Worm (Caenorhabditis elegans) whole organism, late embryonic: ENCODE data around the gene sre-19.

Experiments
- C08G9.2 ChIP-seq: sonication (generic microtip); optimal IDR thresholded peaks from 2 replicates; lab custom pipeline; 2016; ENCODE audit warnings: mild to moderate bottlenecking, missing genetic modification characterization, moderate library complexity, missing compliant biosample characterization
- F13H6.1 ChIP-seq: sonication (generic microtip); optimal IDR thresholded peaks from 2 replicates; lab custom pipeline; 2016; ENCODE audit warnings: missing genetic modification characterization, missing compliant biosample characterization
- Y22D7AL.16 ChIP-seq: sonication (generic microtip); optimal IDR thresholded peaks from 2 replicates; lab custom pipeline; 2016; ENCODE audit warnings: missing genetic modification characterization, missing compliant biosample characterization
- ahr-1 ChIP-seq: sonication (generic microtip); optimal IDR thresholded peaks from 2 replicates; lab custom pipeline; 2016; ENCODE audit warnings: missing genetic modification characterization, missing compliant biosample characterization
- ama-1 ChIP-seq: fragments of 150-350 bp; optimal IDR thresholded peaks from 2 replicates; lab custom pipeline; 2014
- ceh-14 ChIP-seq: sonication (generic microtip); optimal IDR thresholded peaks from 2 replicates; lab custom pipeline; 2016; ENCODE audit warnings: missing genotype, missing genetic modification characterization, missing compliant biosample characterization
- ceh-19 ChIP-seq: fragments of 200-800 bp; sonication (Bioruptor generic); optimal IDR thresholded peaks from 2 replicates; lab custom pipeline; 2018; ENCODE audit warnings: mild to moderate bottlenecking, missing genetic modification characterization, missing compliant biosample characterization
- ceh-2 ChIP-seq: sonication (generic microtip); optimal IDR thresholded peaks from 2 replicates; lab custom pipeline; 2016; ENCODE audit warnings: missing genotype, missing genetic modification characterization, missing compliant biosample characterization
- ceh-22 ChIP-seq: sonication (generic microtip); optimal IDR thresholded peaks from 2 replicates; lab custom pipeline; 2017; ENCODE audit warnings: missing biosample characterization, missing genetic modification characterization
- ceh-24 ChIP-seq: sonication (generic microtip); optimal IDR thresholded peaks from 2 replicates; lab custom pipeline; 2016; ENCODE audit warnings: mild to moderate bottlenecking, missing genetic modification characterization, missing compliant biosample characterization
- ceh-30 ChIP-seq: fragments of 150-350 bp; optimal IDR thresholded peaks from 2 replicates; lab custom pipeline; 2014; ENCODE audit warnings: missing biosample characterization, missing genetic modification characterization
- ceh-6 ChIP-seq: fragments of 200-800 bp; sonication (Bioruptor generic); optimal IDR thresholded peaks from 2 replicates; lab custom pipeline; 2018; ENCODE audit warnings: mild to moderate bottlenecking, missing genetic modification characterization, missing compliant biosample characterization
- ceh-9 ChIP-seq: sonication (generic microtip); optimal IDR thresholded peaks from 2 replicates; lab custom pipeline; 2016; ENCODE audit warnings: mild to moderate bottlenecking, missing genetic modification characterization, inconsistent platforms, missing compliant biosample characterization
- che-1 ChIP-seq: sonication (generic microtip); optimal IDR thresholded peaks from 2 replicates; lab custom pipeline; 2016; ENCODE audit warnings: mild to moderate bottlenecking, missing genetic modification characterization, missing compliant biosample characterization
- elt-2 ChIP-seq: sonication (generic microtip); optimal IDR thresholded peaks from 2 replicates; lab custom pipeline; 2016; ENCODE audit warnings: missing genetic modification reagents, missing genetic modification characterization, missing compliant biosample characterization
- eyg-1 ChIP-seq: sonication (generic microtip); optimal IDR thresholded peaks from 2 replicates; lab custom pipeline; 2016; ENCODE audit warnings: missing genotype, missing genetic modification characterization, missing compliant biosample characterization
- fax-1 ChIP-seq: sonication (generic microtip); optimal IDR thresholded peaks from 2 replicates; lab custom pipeline; 2016; ENCODE audit warnings: missing genotype, missing genetic modification characterization, missing compliant biosample characterization
- fkh-10 ChIP-seq: fragments of 150-350 bp; optimal IDR thresholded peaks from 2 replicates; lab custom pipeline; 2014; ENCODE audit warnings: missing biosample characterization, missing genetic modification reagents, missing genetic modification characterization
- gmeb-2 ChIP-seq: sonication (generic microtip); optimal IDR thresholded peaks from 2 replicates; lab custom pipeline; 2016; ENCODE audit warnings: missing genetic modification characterization, inconsistent platforms, missing compliant biosample characterization
- hlh-13 ChIP-seq: fragments of 200-800 bp; sonication (Bioruptor generic); optimal IDR thresholded peaks from 2 replicates; lab custom pipeline; 2018; ENCODE audit warnings: mild to moderate bottlenecking, missing genetic modification characterization, missing compliant biosample characterization
- hlh-6 ChIP-seq: sonication (generic microtip); optimal IDR thresholded peaks from 2 replicates; lab custom pipeline; 2016; ENCODE audit warnings: missing genotype, missing genetic modification characterization, missing compliant biosample characterization
- lim-6 ChIP-seq: sonication (generic microtip); optimal IDR thresholded peaks from 2 replicates; lab custom pipeline; 2016; ENCODE audit warnings: missing genetic modification characterization, missing compliant biosample characterization
- lin-11 ChIP-seq: fragments of 200-800 bp; sonication (Bioruptor generic); optimal IDR thresholded peaks from 2 replicates; lab custom pipeline; 2018; ENCODE audit warnings: mild to moderate bottlenecking, missing genetic modification characterization, missing compliant biosample characterization
- madf-2 ChIP-seq: sonication (generic microtip); optimal IDR thresholded peaks from 2 replicates; lab custom pipeline; 2017; ENCODE audit warnings: missing genetic modification characterization, missing compliant biosample characterization
- mec-3 ChIP-seq: sonication (generic microtip); optimal IDR thresholded peaks from 2 replicates; lab custom pipeline; 2016; ENCODE audit warnings: borderline replicate concordance, missing genetic modification characterization, missing compliant biosample characterization
- nfya-1 ChIP-seq: sonication (generic microtip); optimal IDR thresholded peaks from 2 replicates; lab custom pipeline; 2017; ENCODE audit warnings: missing genetic modification characterization, mild to moderate bottlenecking, missing compliant biosample characterization, antibody characterized with exemption, moderate library complexity
- nhr-11 ChIP-seq: fragments of 150-350 bp; optimal IDR thresholded peaks from 2 replicates; lab custom pipeline; 2014; ENCODE audit warnings: missing biosample characterization, missing genetic modification characterization
- nhr-232 ChIP-seq: sonication (generic microtip); optimal IDR thresholded peaks from 2 replicates; lab custom pipeline; 2016; ENCODE audit warnings: missing genetic modification characterization, missing compliant biosample characterization
- npax-4 ChIP-seq: sonication (generic microtip); optimal IDR thresholded peaks from 2 replicates; lab custom pipeline; 2016; ENCODE audit warnings: missing genetic modification characterization, missing compliant biosample characterization
- odd-2 ChIP-seq: sonication (generic microtip); optimal IDR thresholded peaks from 2 replicates; lab custom pipeline; 2017; ENCODE audit warnings: antibody characterized with exemption, mild to moderate bottlenecking, missing genetic modification characterization, missing compliant biosample characterization
- pha-2 ChIP-seq: sonication (generic microtip); optimal IDR thresholded peaks from 2 replicates; lab custom pipeline; 2017; ENCODE audit warnings: mild to moderate bottlenecking, missing genetic modification characterization, missing compliant biosample characterization
- pha-4 ChIP-seq: fragments of 150-350 bp; optimal IDR thresholded peaks from 2 replicates; lab custom pipeline; 2018; ENCODE audit warnings: missing biosample characterization, missing genetic modification reagents, missing genetic modification characterization
- pqm-1 ChIP-seq: sonication (generic microtip); optimal IDR thresholded peaks from 2 replicates; lab custom pipeline; 2016; ENCODE audit warnings: missing genetic modification characterization, missing compliant biosample characterization
- ref-2 ChIP-seq: sonication (generic microtip); optimal IDR thresholded peaks from 2 replicates; lab custom pipeline; 2016; ENCODE audit warnings: missing genetic modification characterization, missing compliant biosample characterization
- rnt-1 ChIP-seq: sonication (generic microtip); optimal IDR thresholded peaks from 2 replicates; lab custom pipeline; 2016; ENCODE audit warnings: missing genetic modification characterization, missing compliant biosample characterization
- sox-2 ChIP-seq: fragments of 200-800 bp; sonication (Bioruptor generic); IDR thresholded peaks from 2 replicates; pipeline ENCODE4 v1.3.6; 2022; ENCODE audit warnings: missing genetic modification reagents, missing genetic modification characterization, missing compliant biosample characterization
- syd-9 ChIP-seq: sonication (generic microtip); optimal IDR thresholded peaks from 2 replicates; lab custom pipeline; 2016; ENCODE audit warnings: mild to moderate bottlenecking, missing genetic modification characterization, moderate library complexity, missing compliant biosample characterization
- tbx-7 ChIP-seq: sonication (generic microtip); optimal IDR thresholded peaks from 2 replicates; lab custom pipeline; 2016; ENCODE audit warnings: missing genotype, missing genetic modification characterization, missing compliant biosample characterization
- unc-3 ChIP-seq, 2 experiments: fragments of 200-800 bp in 1 of 2; sonication (Bioruptor generic) in 1 of 2; sonication (generic microtip) in 1 of 2; conservative IDR thresholded peaks in 1 of 2; optimal IDR thresholded peaks in 1 of 2; 2 replicates each; pipeline versions ENCODE4 v1.3.6 to Lab custom; 2016 to 2022; ENCODE audit warnings: missing compliant biosample characterization in 2 of 2, missing genetic modification characterization in 2 of 2, missing genetic modification reagents in 1 of 2
- unc-42 ChIP-seq: sonication (generic microtip); optimal IDR thresholded peaks from 2 replicates; lab custom pipeline; 2016; ENCODE audit warnings: missing genotype, missing genetic modification characterization, missing compliant biosample characterization
- unc-86 ChIP-seq: sonication (generic microtip); optimal IDR thresholded peaks from 2 replicates; lab custom pipeline; 2016; ENCODE audit warnings: missing genetic modification characterization, missing compliant biosample characterization
- zip-5 ChIP-seq: sonication (generic microtip); optimal IDR thresholded peaks from 2 replicates; lab custom pipeline; 2016; ENCODE audit warnings: missing genetic modification characterization, missing compliant biosample characterization

sre-19 gene

ce11 chrIV:12200812-12201211, 37.9 kb downstream of the sre-19 start:
- TF ChIP-seq C08G9.2 (tag; lab: Kevin White, UChicago) (peak; percentile 6), odd-2 (tag; lab: Kevin White, UChicago) (no peak)
- TF ChIP-seq, all 69 proteins: peak for 1

ce11 chrIV:12199538-12200158, 39.1 kb downstream of the sre-19 start:
- TF ChIP-seq tbx-7 (tag; lab: Kevin White, UChicago) (no peak), odd-2 (tag; lab: Kevin White, UChicago) (no peak), eyg-1 (tag; lab: Kevin White, UChicago) (no peak), mec-3 (no peak), nhr-232 (no peak), ceh-30 (tag; lab: Kevin White, UChicago) (no peak), F13H6.1 (tag; lab: Kevin White, UChicago) (no peak), fax-1 (no peak), lim-6 (tag; lab: Kevin White, UChicago) (no peak), madf-2 (tag; lab: Kevin White, UChicago) (no peak), gmeb-2 (no peak), ceh-22 (tag; lab: Kevin White, UChicago) (no peak), ama-1 (no peak), nhr-11 (tag; lab: Kevin White, UChicago) (no peak), ahr-1 (tag; lab: Kevin White, UChicago) (no peak), npax-4 (no peak), sox-2 (GFP tag; lab: Robert Waterston, UW) (no peak), zip-5 (tag; lab: Kevin White, UChicago) (no peak)

ce11 chrIV:12198816-12199215, 39.9 kb downstream of the sre-19 start:
- no peak for TF ChIP-seq unc-86 (tag; lab: Kevin White, UChicago)
- no peak for TF ChIP-seq nhr-232
- no peak for TF ChIP-seq fkh-10 (GFP tag; lab: Kevin White, UChicago)
- no peak for TF ChIP-seq mec-3
- TF ChIP-seq che-1 (tag; lab: Kevin White, UChicago), result no peak
- no peak for TF ChIP-seq ref-2 (tag; lab: Kevin White, UChicago)
- no peak for TF ChIP-seq rnt-1 (tag; lab: Kevin White, UChicago)
- no peak for TF ChIP-seq pha-4
- no peak for TF ChIP-seq ceh-14 (tag; lab: Kevin White, UChicago)
- no peak for TF ChIP-seq unc-42 (tag; lab: Kevin White, UChicago)
- no peak for TF ChIP-seq ceh-19 (GFP tag; lab: Kevin White, UChicago)
- no peak for TF ChIP-seq hlh-13 (GFP tag; lab: Kevin White, UChicago)
- TF ChIP-seq hlh-6 (tag; lab: Kevin White, UChicago), result no peak
- no peak for TF ChIP-seq npax-4
- TF ChIP-seq pha-2 (tag; lab: Kevin White, UChicago), result no peak

ce11 chrIV:12197679-12198078, 41.1 kb downstream of the sre-19 start:
- peak; percentile 76 for TF ChIP-seq elt-2 (tag; lab: Kevin White, UChicago)
- TF ChIP-seq pha-4, result no peak

- TF ChIP-seq elt-2 (tag; lab: Kevin White, UChicago) (peak; percentile 36), gmeb-2 (no peak), rnt-1 (tag; lab: Kevin White, UChicago) (no peak), npax-4 (no peak), ceh-19 (GFP tag; lab: Kevin White, UChicago) (no peak)
Observed at ce11 chrIV:12196608-12197007, 42.1 kb downstream of the sre-19 start.

- no peak for TF ChIP-seq tbx-7 (tag; lab: Kevin White, UChicago)
- TF ChIP-seq ahr-1 (tag; lab: Kevin White, UChicago), result no peak
- no peak for TF ChIP-seq unc-42 (tag; lab: Kevin White, UChicago)
- TF ChIP-seq ceh-9 (tag; lab: Kevin White, UChicago), result no peak
- TF ChIP-seq unc-3 (GFP tag; conservative IDR thresholded peaks at IDR 0.05; lab: Robert Waterston, UW), result no peak
- no peak for TF ChIP-seq unc-3 (tag; optimal IDR thresholded peaks at IDR 0.05; lab: Kevin White, UChicago)
- no peak for TF ChIP-seq nfya-1 (tag; lab: Kevin White, UChicago)
- no peak for TF ChIP-seq Y22D7AL.16 (tag; lab: Kevin White, UChicago)
- TF ChIP-seq ceh-2 (tag; lab: Kevin White, UChicago), result no peak
- TF ChIP-seq ceh-24, result no peak
- TF ChIP-seq pqm-1, result no peak
- TF ChIP-seq syd-9 (tag; lab: Kevin White, UChicago), result no peak
- TF ChIP-seq lin-11 (tag; lab: Kevin White, UChicago), result no peak
- no peak for TF ChIP-seq ceh-6
Observed at ce11 chrIV:12194668-12195067, 44.1 kb downstream of the sre-19 start.
